Fruit fly (Drosophila melanogaster) whole organism, adult: ENCODE data around the gene CG11537.

ENCODE experiments used
- CG11617 ChIP-seq: fragments of 200-800 bp; sonication (Bioruptor generic); optimal IDR thresholded peaks from 2 replicates; lab custom pipeline; 2017; ENCODE audit warnings: mild to moderate bottlenecking, missing biosample characterization, missing genetic modification reagents, missing genetic modification characterization
- CG12768 ChIP-seq: fragments of 200-800 bp; sonication (Bioruptor generic); optimal IDR thresholded peaks from 2 replicates; lab custom pipeline; 2017; ENCODE audit warnings: missing biosample characterization, missing genetic modification characterization, mild to moderate bottlenecking, moderate library complexity, missing genetic modification reagents
- CG14711 ChIP-seq: fragments of 200-800 bp; sonication (Bioruptor generic); optimal IDR thresholded peaks from 2 replicates; lab custom pipeline; 2018; ENCODE audit warnings: missing biosample characterization, mild to moderate bottlenecking, missing genetic modification characterization, moderate library complexity
- CG1620 ChIP-seq: fragments of 200-800 bp; sonication (Bioruptor generic); optimal IDR thresholded peaks from 2 replicates; lab custom pipeline; 2016; ENCODE audit warnings: missing biosample characterization, missing genetic modification characterization
- CG33017 ChIP-seq: fragments of 200-800 bp; sonication (Bioruptor generic); optimal IDR thresholded peaks from 2 replicates; lab custom pipeline; 2018; ENCODE audit warnings: missing biosample characterization, mild to moderate bottlenecking, missing genetic modification characterization, moderate library complexity
- CG5204 ChIP-seq: fragments of 200-800 bp; sonication (Bioruptor generic); optimal IDR thresholded peaks from 2 replicates; lab custom pipeline; 2016; ENCODE audit warnings: missing biosample characterization, missing genetic modification characterization
- CG7045 ChIP-seq: fragments of 200-800 bp; sonication (Bioruptor generic); optimal IDR thresholded peaks from 2 replicates; lab custom pipeline; 2017; ENCODE audit warnings: missing biosample characterization, mild to moderate bottlenecking, missing genetic modification characterization
- CG7101 ChIP-seq: fragments of 200-800 bp; sonication (Bioruptor generic); optimal IDR thresholded peaks from 2 replicates; lab custom pipeline; 2018; ENCODE audit warnings: missing biosample characterization, mild to moderate bottlenecking, missing genetic modification characterization, moderate library complexity
- Clk ChIP-seq: fragments of 200-800 bp; sonication (Bioruptor generic); optimal IDR thresholded peaks from 2 replicates; lab custom pipeline; 2017; ENCODE audit warnings: missing biosample characterization, missing genetic modification characterization
- Crg-1 ChIP-seq: fragments of 200-800 bp; sonication (Bioruptor generic); optimal IDR thresholded peaks from 2 replicates; lab custom pipeline; 2016; ENCODE audit warnings: missing biosample characterization, missing genetic modification characterization
- Hr96 ChIP-seq: fragments of 200-800 bp; sonication (Bioruptor generic); optimal IDR thresholded peaks from 2 replicates; lab custom pipeline; 2016; ENCODE audit warnings: missing biosample characterization, missing genetic modification characterization
- Mnt ChIP-seq: fragments of 200-800 bp; sonication (Bioruptor generic); optimal IDR thresholded peaks from 2 replicates; lab custom pipeline; 2016; ENCODE audit warnings: missing biosample characterization, mild to moderate bottlenecking, missing genetic modification characterization
- bab1 ChIP-seq: fragments of 200-800 bp; sonication (Bioruptor generic); optimal IDR thresholded peaks from 3 replicates; lab custom pipeline; 2019; ENCODE audit warnings: missing biosample characterization, mild to moderate bottlenecking, missing genetic modification characterization, moderate library complexity
- cic ChIP-seq: fragments of 200-800 bp; sonication (Bioruptor generic); optimal IDR thresholded peaks from 2 replicates; lab custom pipeline; 2017; ENCODE audit warnings: missing biosample characterization, mild to moderate bottlenecking, missing genetic modification characterization, moderate library complexity
- cnc ChIP-seq, 2 experiments: fragments of >200 bp; optimal IDR thresholded peaks; 2 replicates each; lab custom pipeline; 2017
- kay ChIP-seq: fragments of 200-800 bp; sonication (Bioruptor generic); peaks from one replicate; lab custom pipeline; 2016; ENCODE audit warnings: missing biosample characterization, missing genetic modification characterization, borderline replicate concordance
- ovo ChIP-seq: fragments of 200-800 bp; sonication (Bioruptor generic); optimal IDR thresholded peaks from 2 replicates; lab custom pipeline; 2016; ENCODE audit warnings: missing biosample characterization, missing genetic modification characterization
- pad ChIP-seq: fragments of 200-800 bp; sonication (Bioruptor generic); optimal IDR thresholded peaks from 3 replicates; lab custom pipeline; 2017; ENCODE audit warnings: missing biosample characterization, missing genetic modification characterization, mild to moderate bottlenecking, moderate library complexity, missing genetic modification reagents
- tj ChIP-seq: fragments of 200-800 bp; sonication (Bioruptor generic); optimal IDR thresholded peaks from 3 replicates; lab custom pipeline; 2017; ENCODE audit warnings: missing biosample characterization, mild to moderate bottlenecking, missing genetic modification characterization, moderate library complexity
- toe ChIP-seq: fragments of 200-800 bp; sonication (Bioruptor generic); optimal IDR thresholded peaks from 2 replicates; lab custom pipeline; 2016; ENCODE audit warnings: missing biosample characterization, missing genetic modification characterization

Gene CG11537

DNA sequence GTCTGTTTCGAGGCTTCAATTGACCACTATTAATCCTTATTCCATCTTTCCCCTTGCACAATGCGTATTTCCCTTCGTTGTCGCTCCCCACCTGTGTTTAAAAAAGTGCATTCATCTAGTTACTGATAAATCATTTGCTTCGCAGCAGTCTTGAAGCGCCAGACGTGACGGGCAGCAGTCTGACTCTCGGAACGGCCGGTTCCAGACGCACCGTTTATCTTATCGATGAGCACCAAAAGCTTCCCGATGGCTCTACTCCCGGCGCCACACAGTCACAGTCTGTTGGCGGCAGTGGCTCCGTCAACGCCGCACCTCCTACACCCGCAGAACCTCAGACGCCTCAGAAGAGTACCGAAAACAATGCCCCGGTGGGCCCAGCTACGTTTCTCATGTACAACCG is 40.8 kb upstream of the CG11537 start, which contains the start of gene CG42494:
CG42494 (plus strand) TSS at position 301 of the 400 bp plus-strand sequence.
- TF ChIP-seq CG12768 (GFP tag; lab: Kevin White, UChicago) (no peak), Mnt (GFP tag; lab: Kevin White, UChicago) (no peak), CG5204 (no peak), CG14711 (no peak), CG7045 (GFP tag; lab: Kevin White, UChicago) (no peak), CG7101 (tag; lab: Kevin White, UChicago) (no peak), CG11617 (GFP tag; lab: Kevin White, UChicago) (no peak), kay (no peak), Hr96 (GFP tag; lab: Kevin White, UChicago) (no peak), Crg-1 (GFP tag; lab: Kevin White, UChicago) (no peak), bab1 (no peak), ovo (GFP tag; lab: Kevin White, UChicago) (no peak), cic (GFP tag; lab: Kevin White, UChicago) (no peak)

DNA sequence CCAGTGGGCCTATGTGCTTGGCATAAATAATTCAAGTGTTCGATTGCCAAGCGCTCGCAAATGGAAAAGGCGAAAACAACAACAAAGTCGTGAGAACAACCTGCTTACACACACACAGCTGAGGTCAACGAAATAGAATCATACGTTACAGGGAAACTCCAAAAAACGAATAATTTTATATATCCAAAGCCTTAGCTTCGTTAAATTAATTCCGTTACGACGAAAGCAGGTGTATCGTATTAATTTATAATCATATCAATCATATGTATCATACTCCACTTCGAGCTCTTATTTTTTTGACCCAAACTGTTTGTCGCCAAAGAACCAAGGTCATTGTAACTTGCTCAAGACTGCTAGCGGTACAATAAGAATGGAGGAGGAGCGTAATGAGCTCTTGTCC is 36.2 kb upstream of the CG11537 start:
- TF ChIP-seq CG11617 (GFP tag; lab: Kevin White, UChicago) = peak; percentile 27
- no peak for TF ChIP-seq kay
- peak; percentile 11 for TF ChIP-seq Crg-1 (GFP tag; lab: Kevin White, UChicago)
- TF ChIP-seq CG12768 (GFP tag; lab: Kevin White, UChicago) = peak; percentile 18
- TF ChIP-seq cic (GFP tag; lab: Kevin White, UChicago) = no peak
- TF ChIP-seq cnc (optimal IDR thresholded peaks at IDR 0.05; lab: Kevin White, UChicago) = no peak
- peak; percentile 68 for TF ChIP-seq CG7101 (tag; lab: Kevin White, UChicago)
- no peak for TF ChIP-seq ovo (GFP tag; lab: Kevin White, UChicago)
- TF ChIP-seq CG5204 = no peak
- TF ChIP-seq CG33017 = peak; percentile 73
- TF ChIP-seq pad (GFP tag; lab: Kevin White, UChicago) = peak; percentile 36
- peak; percentile 47 for TF ChIP-seq CG1620 (GFP tag; lab: Kevin White, UChicago)
- peak; percentile 93 for TF ChIP-seq bab1
- TF ChIP-seq Hr96 (GFP tag; lab: Kevin White, UChicago) = peak; percentile 36
- peak; percentile 69 for TF ChIP-seq tj
- TF ChIP-seq CG14711 = peak; percentile 70
- no peak for TF ChIP-seq Clk (GFP tag; lab: Kevin White, UChicago)
- peak; percentile 78 for TF ChIP-seq CG7045 (GFP tag; lab: Kevin White, UChicago)
- TF ChIP-seq toe (GFP tag; lab: Kevin White, UChicago) = peak; percentile 3

DNA sequence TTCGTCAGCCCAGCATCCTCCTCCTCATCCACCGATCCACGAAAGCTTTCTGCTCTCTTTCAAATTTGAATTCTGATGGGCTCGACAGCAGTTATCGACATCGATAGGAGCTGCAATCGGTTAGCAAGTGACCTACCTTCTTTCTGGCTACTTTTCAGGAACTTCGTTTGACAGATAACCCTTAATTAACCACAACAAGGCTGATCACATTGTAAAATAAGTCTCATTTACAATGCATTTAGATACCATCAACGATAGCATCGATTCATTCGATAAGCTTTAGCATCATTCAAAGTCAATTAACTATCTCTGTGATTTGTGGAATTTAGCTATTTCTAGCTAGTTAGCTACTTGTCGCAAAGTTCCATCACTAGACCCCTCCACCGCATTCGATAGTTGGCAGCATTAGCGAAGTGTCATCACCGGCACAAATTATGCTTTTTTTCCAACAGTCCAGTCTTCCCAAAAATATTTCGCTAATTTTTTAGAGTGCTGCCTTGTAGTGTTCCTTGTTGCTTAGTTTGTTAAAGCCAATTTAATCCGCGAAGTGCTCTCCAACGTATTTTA is 35.4 kb upstream of the CG11537 start, which contains the start of the genes MnM and Girdin:
MnM (minus strand) TSS at position 51 of the 567 bp plus-strand sequence.
Girdin (plus strand) TSS at position 401 of the 567 bp plus-strand sequence.
- TF ChIP-seq Crg-1 (GFP tag; lab: Kevin White, UChicago) (peak; percentile 54), CG7045 (GFP tag; lab: Kevin White, UChicago) (peak; percentile 39), pad (GFP tag; lab: Kevin White, UChicago) (peak; percentile 62), bab1 (peak; percentile 23), tj (peak; percentile 31), CG11617 (GFP tag; lab: Kevin White, UChicago) (peak; percentile 66), cic (GFP tag; lab: Kevin White, UChicago) (no peak), toe (GFP tag; lab: Kevin White, UChicago) (peak; percentile 67), CG12768 (GFP tag; lab: Kevin White, UChicago) (peak; percentile 0), CG33017 (no peak), CG7101 (tag; lab: Kevin White, UChicago) (peak; percentile 43), kay (no peak), Mnt (GFP tag; lab: Kevin White, UChicago) (peak; percentile 58), ovo (GFP tag; lab: Kevin White, UChicago) (no peak), CG5204 (peak; percentile 62), Hr96 (GFP tag; lab: Kevin White, UChicago) (peak; percentile 75), Clk (GFP tag; lab: Kevin White, UChicago) (peak; percentile 9), CG14711 (peak; percentile 14), cnc (optimal IDR thresholded peaks at IDR 0.05; lab: Kevin White, UChicago) (no peak), CG1620 (GFP tag; lab: Kevin White, UChicago) (peak; percentile 73)

- TF ChIP-seq tj = no peak
- TF ChIP-seq CG14711 = no peak
- no peak for TF ChIP-seq bab1
- TF ChIP-seq Hr96 (GFP tag; lab: Kevin White, UChicago) = no peak
- TF ChIP-seq CG12768 (GFP tag; lab: Kevin White, UChicago) = no peak
- TF ChIP-seq CG1620 (GFP tag; lab: Kevin White, UChicago) = no peak
- TF ChIP-seq Mnt (GFP tag; lab: Kevin White, UChicago) = no peak
- no peak for TF ChIP-seq CG7045 (GFP tag; lab: Kevin White, UChicago)
- TF ChIP-seq Clk (GFP tag; lab: Kevin White, UChicago) = no peak
- TF ChIP-seq CG33017 = no peak
- TF ChIP-seq CG7101 (tag; lab: Kevin White, UChicago) = no peak
These were observed 34.6 kb upstream of the CG11537 start for dm6 chr3L:3177872-3178271.

- TF ChIP-seq CG7101 (tag; lab: Kevin White, UChicago) = no peak
- TF ChIP-seq CG7045 (GFP tag; lab: Kevin White, UChicago) = no peak
- TF ChIP-seq cic (GFP tag; lab: Kevin White, UChicago) = no peak
- TF ChIP-seq bab1 = no peak
- no peak for TF ChIP-seq Crg-1 (GFP tag; lab: Kevin White, UChicago)
- TF ChIP-seq tj = no peak
- TF ChIP-seq Clk (GFP tag; lab: Kevin White, UChicago) = no peak
- TF ChIP-seq CG33017 = no peak
These were observed 29.2 kb upstream of the CG11537 start, which contains the start of gene CG14963 for dm6 chr3L:3172445-3172844. TSS of gene CG14963 (minus strand) at chr3L:3172545.

dm6 chr3L:3169107-3169506 is 25.9 kb upstream of the CG11537 start, which contains the start of the genes CG32278 and CG32281:
TSS of gene CG32278 (plus strand) at chr3L:3169286.
TSS of gene CG32281 (plus strand) at chr3L:3169375.
- TF ChIP-seq bab1 (no peak), Mnt (GFP tag; lab: Kevin White, UChicago) (peak; percentile 28), tj (no peak)
